Fruit fly (Drosophila melanogaster) Kc167 (cell line): Measurements from ENCODE around the gene zuc.
"Not testable (repeated sequence)": the region's sequence is repeated elsewhere in the genome, so short reads cannot be mapped to it uniquely, and the experiment has no call there.

Experiments used
- Myc ChIP-seq: fragments of >200 bp; optimal IDR thresholded peaks from 2 replicates; lab custom pipeline; 2017; ENCODE audit warnings: missing external identifiers
- h ChIP-seq: fragments of >200 bp; optimal IDR thresholded peaks from 3 replicates; lab custom pipeline; 2018; ENCODE audit warnings: missing external identifiers
- psq ChIP-seq: fragments of >200 bp; optimal IDR thresholded peaks from 2 replicates; lab custom pipeline; 2017; ENCODE audit warnings: missing external identifiers

DNA sequence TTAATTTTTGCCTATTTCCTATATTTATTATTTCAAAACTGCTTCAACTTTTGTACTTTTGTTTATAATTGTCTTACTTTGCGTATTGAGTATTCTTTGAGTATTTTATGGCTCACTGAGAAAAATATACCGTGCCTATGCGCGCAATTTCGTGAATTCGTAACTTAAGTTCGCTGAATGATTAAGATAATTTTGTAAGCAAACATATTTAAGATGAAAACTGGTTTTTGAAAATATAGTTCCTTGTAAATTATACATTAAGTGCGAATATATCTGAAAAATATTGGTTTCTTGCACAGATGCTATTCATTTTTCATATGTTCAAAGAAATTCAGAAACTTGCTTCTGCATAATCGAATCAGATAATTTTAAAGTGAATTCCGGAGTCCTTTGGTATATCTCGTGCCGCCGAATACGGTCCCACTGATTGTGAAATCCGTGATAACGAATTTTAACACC lies 5.7 kb upstream of the zuc start, which contains the start of the genes CG18789 and Qtzl:
- not testable (repeated sequence) for TF ChIP-seq h (lab: Kevin White, UChicago); psq; Myc (lab: Kevin White, UChicago)
